Worm (Caenorhabditis elegans) whole organism, young adult: ENCODE measurements around the gene rml-3.

Experiments used
- F37B4.10 ChIP-seq: fragments of 200-800 bp; sonication (Bioruptor generic); IDR thresholded peaks from 2 replicates; pipeline ENCODE4 v1.3.6; 2022; ENCODE audit warnings: missing genetic modification characterization, missing compliant biosample characterization
- ama-1 ChIP-seq, 3 experiments: fragments of 150-350 bp in 1 of 3; sonication (generic microtip) in 2 of 3; optimal IDR thresholded peaks; 2 replicates each; lab custom pipeline; 2014 to 2018; ENCODE audit warnings: missing biosample characterization in 2 of 3, missing genetic modification characterization in 2 of 3, missing genetic modification reagents in 2 of 3
- aptf-3 ChIP-seq: fragments of 200-800 bp; sonication (Bioruptor generic); IDR thresholded peaks from 2 replicates; pipeline ENCODE4 v1.3.6; 2022; ENCODE audit warnings: missing genetic modification characterization, missing compliant biosample characterization
- attf-6 ChIP-seq: fragments of 200-800 bp; sonication (Bioruptor generic); IDR thresholded peaks from 2 replicates; pipeline ENCODE4 v1.3.6; 2022; ENCODE audit warnings: missing genetic modification reagents, missing genetic modification characterization, missing compliant biosample characterization
- dpl-1 ChIP-seq: fragments of 150-350 bp; optimal IDR thresholded peaks from 2 replicates; lab custom pipeline; 2014; ENCODE audit warnings: missing biosample characterization, missing genetic modification reagents, missing genetic modification characterization
- gei-17 ChIP-seq: fragments of 200-800 bp; sonication (Bioruptor generic); optimal IDR thresholded peaks from 2 replicates; lab custom pipeline; 2018; ENCODE audit warnings: mild to moderate bottlenecking, missing genetic modification characterization, missing compliant biosample characterization
- pha-4 ChIP-seq: fragments of 150-350 bp; sonication (generic microtip); optimal IDR thresholded peaks from 2 replicates; lab custom pipeline; 2014; ENCODE audit warnings: missing biosample characterization, missing genetic modification reagents, missing genetic modification characterization

DNA sequence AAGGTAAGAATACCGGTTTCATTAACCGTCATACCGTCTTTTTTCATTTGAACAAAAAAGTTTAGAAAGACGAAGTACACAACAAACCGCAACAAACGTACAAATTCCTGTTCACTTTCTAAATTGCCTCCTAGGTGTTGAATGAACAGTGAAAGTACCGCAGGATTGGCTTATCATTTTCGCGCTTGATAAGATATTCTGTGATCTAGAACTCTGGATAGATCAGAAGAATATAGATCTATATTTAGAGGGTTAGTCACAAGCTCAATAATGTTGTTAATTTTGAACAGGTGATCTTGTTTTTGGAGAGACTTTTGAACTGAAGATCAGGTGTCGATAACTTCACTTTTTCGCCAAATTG is 15.8 kb upstream of the rml-3 start:
- TF ChIP-seq F37B4.10 (no peak), dpl-1 (GFP tag; lab: Kevin White, UChicago) (no peak), ama-1 (optimal IDR thresholded peaks at IDR 0.05; lab: Kevin White, UChicago) (no peak), ama-1 (GFP tag; optimal IDR thresholded peaks at IDR 0.05; lab: Kevin White, UChicago) (no peak), pha-4 (no peak), attf-6 (no peak), gei-17 (GFP tag; lab: Kevin White, UChicago) (no peak), aptf-3 (GFP tag; lab: Robert Waterston, UW) (no peak)
